Worm (Caenorhabditis elegans): ENCODE measurements around the gene ilys-3.

- TF ChIP-seq egl-27 (tag; optimal IDR thresholded peaks at IDR 0.05): no peak
- TF ChIP-seq lin-39 (tag; optimal IDR thresholded peaks at IDR 0.05): no peak
- no peak for TF ChIP-seq daf-12 (tag; optimal IDR thresholded peaks at IDR 0.05)
- no peak for TF ChIP-seq ctbp-1 (GFP tag; IDR thresholded peaks at IDR 0.05)
Measured at ce11 chrIV:2463311-2463710, 945 bp upstream of the ilys-3 start, which contains the start of gene cdh-10.

Data from whole organism, L4 larva.